Worm (Caenorhabditis elegans) whole organism, L4 larva: ENCODE data around the gene srz-1.
A peak's percentile ranks its signal among the peaks of the same experiment; 100 is the strongest.

Experiments used
- ZK546.5 ChIP-seq, 2 experiments: sonication (generic microtip); optimal IDR thresholded peaks; 2 replicates each; lab custom pipeline; 2017; ENCODE audit warnings: missing biosample characterization in 2 of 2, missing genetic modification characterization in 2 of 2
- aly-2 ChIP-seq: sonication (generic microtip); optimal IDR thresholded peaks from 2 replicates; lab custom pipeline; 2018; ENCODE audit warnings: missing biosample characterization, missing genetic modification characterization
- daf-16 ChIP-seq, 3 experiments: sonication (generic microtip); optimal IDR thresholded peaks; 2 replicates each; lab custom pipeline; 2016 to 2017; ENCODE audit warnings: missing genetic modification characterization in 3 of 3, missing genetic modification reagents in 3 of 3, mild to moderate bottlenecking in 2 of 3, missing compliant biosample characterization in 2 of 3, missing biosample characterization in 1 of 3, moderate library complexity in 1 of 3
- egl-27 ChIP-seq: sonication (generic microtip); optimal IDR thresholded peaks from 3 replicates; lab custom pipeline; 2017; ENCODE audit warnings: missing biosample characterization, missing genetic modification reagents, missing genetic modification characterization
- lin-15B ChIP-seq: fragments of 150-350 bp; sonication (generic microtip); optimal IDR thresholded peaks from 3 replicates; lab custom pipeline; 2014; ENCODE audit warnings: missing biosample characterization, missing genetic modification characterization
- mdl-1 ChIP-seq, 2 experiments: fragments of 150-350 bp in 1 of 2; sonication (generic microtip) in 1 of 2; optimal IDR thresholded peaks; 2 replicates each; lab custom pipeline; 2014 to 2017; ENCODE audit warnings: missing biosample characterization in 2 of 2, missing genetic modification characterization in 2 of 2
- nhr-237 ChIP-seq: sonication (generic microtip); optimal IDR thresholded peaks from 2 replicates; lab custom pipeline; 2017; ENCODE audit warnings: missing biosample characterization, missing genetic modification characterization
- snpc-4 ChIP-seq: fragments of 150-350 bp; optimal IDR thresholded peaks from 2 replicates; lab custom pipeline; 2014; ENCODE audit warnings: missing biosample characterization, missing genetic modification characterization
- zfp-2 ChIP-seq: sonication (generic microtip); optimal IDR thresholded peaks from 2 replicates; lab custom pipeline; 2016; ENCODE audit warnings: mild to moderate bottlenecking, missing genetic modification characterization, missing compliant biosample characterization

- TF ChIP-seq zfp-2 (tag; lab: Kevin White, UChicago) = no peak
- no peak for TF ChIP-seq snpc-4 (tag; lab: Kevin White, UChicago)
- no peak for TF ChIP-seq ZK546.5 (tag; optimal IDR thresholded peaks at IDR 0.05; lab: Kevin White, UChicago)
- TF ChIP-seq nhr-237 (tag; lab: Kevin White, UChicago) = no peak
- TF ChIP-seq mdl-1 (tag; optimal IDR thresholded peaks at IDR 0.05; lab: Kevin White, UChicago) = no peak
- TF ChIP-seq aly-2 (tag; lab: Kevin White, UChicago) = no peak
- TF ChIP-seq lin-15B (tag; lab: Kevin White, UChicago) = no peak
- peak in 1 of 2 experiments; percentile 63 for TF ChIP-seq daf-16 (GFP tag; optimal IDR thresholded peaks at IDR 0.05; lab: Kevin White, UChicago)
- peak; percentile 31 for TF ChIP-seq daf-16 (tag; optimal IDR thresholded peaks at IDR 0.05; lab: Kevin White, UChicago)
- TF ChIP-seq egl-27 = no peak
Measured at ce11 chrV:16648317-16649018, 27.2 kb upstream of the srz-1 start, which contains the start of gene W06G6.20.
